Fruit fly (Drosophila melanogaster): ENCODE data around the gene Vps15.

dm6 chr3R:9264042-9264441 is 18.4 kb upstream of the Vps15 start, which contains the start of gene sage:
- TF ChIP-seq CG10979 (tag; optimal IDR thresholded peaks at IDR 0.05) (no peak), ci (GFP tag; IDR thresholded peaks at IDR 0.05) (no peak), tup (GFP tag; optimal IDR thresholded peaks at IDR 0.05) (no peak), Dip2 (GFP tag; IDR thresholded peaks at IDR 0.05) (no peak), CG3838 (GFP tag; optimal IDR thresholded peaks at IDR 0.05) (no peak), mirr (GFP tag; optimal IDR thresholded peaks at IDR 0.05) (no peak), CG14667 (GFP tag; IDR thresholded peaks at IDR 0.05) (no peak), CG9609 (GFP tag; optimal IDR thresholded peaks at IDR 0.05) (no peak), shn (GFP tag; optimal IDR thresholded peaks at IDR 0.05) (no peak), Hsf (GFP tag; optimal IDR thresholded peaks at IDR 0.05) (no peak), oc (tag; optimal IDR thresholded peaks at IDR 0.05) (no peak), D19B (GFP tag; optimal IDR thresholded peaks at IDR 0.05) (no peak), Trl (optimal IDR thresholded peaks at IDR 0.05) (no peak), Trl (GFP tag; optimal IDR thresholded peaks at IDR 0.05) (no peak), bsh (GFP tag; optimal IDR thresholded peaks at IDR 0.05) (no peak)

Measured in whole organism, embryonic.